Fruit fly (Drosophila melanogaster): ENCODE measurements around the gene RpS5a.

dm6 chrX:17113324-17113723 is 34.7 kb downstream of the RpS5a start:
- TF ChIP-seq kay (GFP tag; ENCODE audit: borderline replicate concordance) (no peak), CG12768 (GFP tag; optimal IDR thresholded peaks at IDR 0.05) (no peak), CG5204 (GFP tag; optimal IDR thresholded peaks at IDR 0.05) (no peak), cnc (optimal IDR thresholded peaks at IDR 0.05) (no peak), Clk (GFP tag; optimal IDR thresholded peaks at IDR 0.05) (no peak), CG11617 (GFP tag; optimal IDR thresholded peaks at IDR 0.05) (peak; percentile 62), CG14711 (tag; optimal IDR thresholded peaks at IDR 0.05) (peak; percentile 39)
